Worm (Caenorhabditis elegans) whole organism, L1 larva: Measurements from ENCODE around the gene pkn-1.

Experiments
- aly-2 ChIP-seq: fragments of 150-350 bp; optimal IDR thresholded peaks from 2 replicates; lab custom pipeline; 2014; ENCODE audit warnings: missing biosample characterization, missing genetic modification characterization
- ceh-82 ChIP-seq, 3 experiments: fragments of 150-350 bp in 1 of 3; sonication (generic microtip) in 2 of 3; optimal IDR thresholded peaks; 2 replicates each; lab custom pipeline; 2014 to 2017; ENCODE audit warnings: missing biosample characterization in 3 of 3, missing genetic modification characterization in 3 of 3
- efl-3 ChIP-seq: fragments of 200-800 bp; sonication (Bioruptor generic); optimal IDR thresholded peaks from 2 replicates; lab custom pipeline; 2018; ENCODE audit warnings: mild to moderate bottlenecking, missing genetic modification characterization, missing compliant biosample characterization
- elt-2 ChIP-seq: sonication (generic microtip); optimal IDR thresholded peaks from 2 replicates; lab custom pipeline; 2016; ENCODE audit warnings: missing genetic modification characterization, mild to moderate bottlenecking, inconsistent platforms, missing compliant biosample characterization, missing genetic modification reagents
- lin-14 ChIP-seq: fragments of 200-800 bp; sonication (Bioruptor generic); optimal IDR thresholded peaks from 2 replicates; lab custom pipeline; 2018; ENCODE audit warnings: mild to moderate bottlenecking, missing genetic modification characterization, moderate library complexity, missing compliant biosample characterization
- mdl-1 ChIP-seq, 2 experiments: fragments of 150-350 bp; optimal IDR thresholded peaks; 2 replicates each; lab custom pipeline; 2014 to 2017; ENCODE audit warnings: missing biosample characterization in 2 of 2, missing genetic modification characterization in 2 of 2, inconsistent platforms in 1 of 2
- nhr-71 ChIP-seq: sonication (generic microtip); optimal IDR thresholded peaks from 2 replicates; lab custom pipeline; 2016; ENCODE audit warnings: mild to moderate bottlenecking, missing genetic modification characterization, moderate library complexity, missing compliant biosample characterization
- skn-1 ChIP-seq: fragments of 150-350 bp; optimal IDR thresholded peaks from 2 replicates; lab custom pipeline; 2014; ENCODE audit warnings: missing biosample characterization, missing genetic modification characterization
- tlp-1 ChIP-seq: fragments of 150-350 bp; optimal IDR thresholded peaks from 2 replicates; lab custom pipeline; 2014; ENCODE audit warnings: missing biosample characterization, missing genetic modification characterization

DNA sequence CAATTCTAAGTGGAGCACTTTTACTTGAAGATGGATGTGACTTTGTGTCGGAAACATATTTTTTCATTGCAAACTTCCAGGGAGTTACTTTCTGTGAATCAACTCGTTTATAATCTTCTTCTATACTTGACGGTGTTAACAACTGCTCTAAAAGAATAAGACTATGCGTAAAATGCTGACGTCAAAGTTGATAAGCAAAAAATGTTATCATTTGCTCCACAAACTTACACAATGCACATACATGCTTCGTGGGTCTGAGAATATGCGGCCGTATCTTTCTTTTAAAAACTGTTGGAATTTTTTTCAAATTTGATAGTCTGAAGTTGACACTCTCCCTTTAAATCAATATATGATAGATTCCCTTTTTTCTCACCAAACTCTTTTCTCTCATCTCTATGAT, 1.9 kb upstream of the pkn-1 start:
- TF ChIP-seq ceh-82 (tag; optimal IDR thresholded peaks at IDR 0.05; lab: Kevin White, UChicago) (no peak), mdl-1 (tag; optimal IDR thresholded peaks at IDR 0.05; lab: Kevin White, UChicago) (no peak), elt-2 (peak; percentile 48), aly-2 (tag; lab: Kevin White, UChicago) (no peak), nhr-71 (tag; lab: Kevin White, UChicago) (no peak), efl-3 (GFP tag; lab: Kevin White, UChicago) (no peak), skn-1 (tag; lab: Kevin White, UChicago) (no peak), lin-14 (GFP tag; lab: Kevin White, UChicago) (no peak), tlp-1 (tag; lab: Kevin White, UChicago) (no peak)
